Worm (Caenorhabditis elegans) whole organism, young adult: ENCODE data around the gene mrps-18A.
A peak's percentile ranks its signal among the peaks of the same experiment; 100 is the strongest.

Source experiments
- C06A6.2 ChIP-seq: fragments of 200-800 bp; sonication (Bioruptor generic); conservative IDR thresholded peaks from 2 replicates; pipeline ENCODE4 v1.3.6; 2022; ENCODE audit warnings: missing genetic modification characterization, missing compliant biosample characterization
- F10E7.11 ChIP-seq: sonication (generic microtip); optimal IDR thresholded peaks from 2 replicates; lab custom pipeline; 2017; ENCODE audit warnings: mild to moderate bottlenecking, missing genetic modification characterization, moderate library complexity, missing compliant biosample characterization
- F33H1.4 ChIP-seq: fragments of 200-800 bp; sonication (Bioruptor generic); IDR thresholded peaks from 2 replicates; pipeline ENCODE4 v1.3.6; 2022; ENCODE audit warnings: missing genetic modification reagents, missing genetic modification characterization, missing compliant biosample characterization
- F37B4.10 ChIP-seq: fragments of 200-800 bp; sonication (Bioruptor generic); IDR thresholded peaks from 2 replicates; pipeline ENCODE4 v1.3.6; 2022; ENCODE audit warnings: missing genetic modification characterization, missing compliant biosample characterization
- F52B5.7 ChIP-seq: sonication (generic microtip); optimal IDR thresholded peaks from 2 replicates; lab custom pipeline; 2016; ENCODE audit warnings: mild to moderate bottlenecking, missing genetic modification characterization, missing compliant biosample characterization
- F55B11.4 ChIP-seq: sonication (generic microtip); optimal IDR thresholded peaks from 2 replicates; lab custom pipeline; 2016; ENCODE audit warnings: missing compliant biosample characterization, missing genetic modification characterization, borderline replicate concordance; ENCODE audit not compliant: insufficient read depth
- K11D2.4 ChIP-seq: fragments of 200-800 bp; sonication (Bioruptor generic); IDR thresholded peaks from 2 replicates; pipeline ENCODE4 v1.3.6; 2022; ENCODE audit warnings: missing genetic modification reagents, missing genetic modification characterization, missing compliant biosample characterization
- Y79H2A.3 ChIP-seq: fragments of 200-800 bp; sonication (Bioruptor generic); conservative IDR thresholded peaks from 2 replicates; pipeline ENCODE4 v1.3.6; 2022; ENCODE audit warnings: missing genetic modification reagents, missing genetic modification characterization, missing compliant biosample characterization
- ZK185.1 ChIP-seq: sonication (generic microtip); optimal IDR thresholded peaks from 2 replicates; lab custom pipeline; 2016; ENCODE audit warnings: mild to moderate bottlenecking, missing genetic modification characterization, missing compliant biosample characterization; ENCODE audit not compliant: poor library complexity, severe bottlenecking
- aptf-2 ChIP-seq: fragments of 200-800 bp; sonication (Bioruptor generic); conservative IDR thresholded peaks from 2 replicates; pipeline ENCODE4 v1.3.6; 2022; ENCODE audit warnings: missing genetic modification reagents, missing genetic modification characterization, missing compliant biosample characterization
- ceh-100 ChIP-seq: fragments of 200-800 bp; sonication (Bioruptor generic); IDR thresholded peaks from 2 replicates; pipeline ENCODE4 v1.3.6; 2022; ENCODE audit warnings: missing genetic modification reagents, missing genetic modification characterization, missing compliant biosample characterization
- ceh-91 ChIP-seq: fragments of 200-800 bp; sonication (Bioruptor generic); IDR thresholded peaks from 2 replicates; pipeline ENCODE4 v1.3.6; 2022; ENCODE audit warnings: missing genetic modification reagents, missing genetic modification characterization, missing compliant biosample characterization
- dox-1 ChIP-seq: fragments of 200-800 bp; sonication (Bioruptor generic); IDR thresholded peaks from 2 replicates; pipeline ENCODE4 v1.3.6; 2022; ENCODE audit warnings: missing genetic modification reagents, missing genetic modification characterization, missing compliant biosample characterization
- dpff-1 ChIP-seq: sonication (generic microtip); optimal IDR thresholded peaks from 2 replicates; lab custom pipeline; 2017; ENCODE audit warnings: mild to moderate bottlenecking, missing genetic modification characterization, missing compliant biosample characterization
- egl-18 ChIP-seq: fragments of 200-800 bp; sonication (Bioruptor generic); IDR thresholded peaks from 2 replicates; pipeline ENCODE4 v1.3.6; 2022; ENCODE audit warnings: missing genetic modification reagents, missing genetic modification characterization, missing compliant biosample characterization
- egl-44 ChIP-seq: fragments of 200-800 bp; sonication (Bioruptor generic); IDR thresholded peaks from 2 replicates; pipeline ENCODE4 v1.3.6; 2022; ENCODE audit warnings: missing genetic modification reagents, missing genetic modification characterization, missing compliant biosample characterization
- ekl-4 ChIP-seq: fragments of 200-800 bp; sonication (Bioruptor generic); IDR thresholded peaks from 2 replicates; pipeline ENCODE4 v1.3.6; 2022; ENCODE audit warnings: missing genetic modification reagents, missing genetic modification characterization, missing compliant biosample characterization
- hmg-1.2 ChIP-seq: fragments of 200-800 bp; sonication (Bioruptor generic); IDR thresholded peaks from 2 replicates; pipeline ENCODE4 v1.3.6; 2022; ENCODE audit warnings: missing genetic modification reagents, missing genetic modification characterization, missing compliant biosample characterization
- hsf-1 ChIP-seq: fragments of 200-800 bp; sonication (Bioruptor generic); IDR thresholded peaks from 2 replicates; pipeline ENCODE4 v1.3.6; 2022; ENCODE audit warnings: missing genetic modification reagents, missing genetic modification characterization, missing compliant biosample characterization
- lag-1 ChIP-seq: fragments of 200-800 bp; sonication (Bioruptor generic); IDR thresholded peaks from 2 replicates; pipeline ENCODE4 v1.3.6; 2022; ENCODE audit warnings: missing genetic modification reagents, missing genetic modification characterization, missing compliant biosample characterization
- lin-26 ChIP-seq: fragments of 200-800 bp; sonication (Bioruptor generic); IDR thresholded peaks from 2 replicates; pipeline ENCODE4 v1.3.6; 2022; ENCODE audit warnings: missing genetic modification reagents, missing genetic modification characterization, missing compliant biosample characterization
- lsy-27 ChIP-seq: sonication (generic microtip); optimal IDR thresholded peaks from 2 replicates; lab custom pipeline; 2017; ENCODE audit warnings: missing genetic modification characterization, mild to moderate bottlenecking, missing compliant biosample characterization, antibody characterized with exemption, missing genotype, borderline replicate concordance; ENCODE audit not compliant: insufficient read depth
- madf-10 ChIP-seq: sonication (generic microtip); optimal IDR thresholded peaks from 2 replicates; lab custom pipeline; 2016; ENCODE audit warnings: mild to moderate bottlenecking, missing genetic modification characterization, missing compliant biosample characterization
- madf-3 ChIP-seq: fragments of 200-800 bp; sonication (Bioruptor generic); IDR thresholded peaks from 2 replicates; pipeline ENCODE4 v1.3.6; 2022; ENCODE audit warnings: missing genetic modification reagents, missing genetic modification characterization, missing compliant biosample characterization
- madf-8 ChIP-seq: fragments of 200-800 bp; sonication (Bioruptor generic); conservative IDR thresholded peaks from 2 replicates; pipeline ENCODE4 v1.3.6; 2022; ENCODE audit warnings: missing genetic modification reagents, missing genetic modification characterization, missing compliant biosample characterization
- mcd-1 ChIP-seq: fragments of 200-800 bp; sonication (Bioruptor generic); IDR thresholded peaks from 2 replicates; pipeline ENCODE4 v1.3.6; 2022; ENCODE audit warnings: missing genetic modification reagents, missing genetic modification characterization, missing compliant biosample characterization
- nfyb-1 ChIP-seq: fragments of 200-800 bp; sonication (Bioruptor generic); IDR thresholded peaks from 2 replicates; pipeline ENCODE4 v1.3.6; 2022; ENCODE audit warnings: missing genetic modification reagents, missing genetic modification characterization, missing compliant biosample characterization
- nhr-179 ChIP-seq: sonication (generic microtip); optimal IDR thresholded peaks from 2 replicates; lab custom pipeline; 2016; ENCODE audit warnings: mild to moderate bottlenecking, missing genetic modification characterization, missing compliant biosample characterization
- nhr-27 ChIP-seq: fragments of 200-800 bp; sonication (Bioruptor generic); optimal IDR thresholded peaks from 2 replicates; lab custom pipeline; 2018; ENCODE audit warnings: mild to moderate bottlenecking, missing genetic modification characterization, moderate library complexity, missing compliant biosample characterization
- rcor-1 ChIP-seq: fragments of 200-800 bp; sonication (Bioruptor generic); IDR thresholded peaks from 2 replicates; pipeline ENCODE4 v1.3.6; 2022; ENCODE audit warnings: missing genetic modification reagents, missing genetic modification characterization, missing compliant biosample characterization
- sdz-38 ChIP-seq: sonication (generic microtip); optimal IDR thresholded peaks from 2 replicates; lab custom pipeline; 2016; ENCODE audit warnings: missing genotype, missing genetic modification characterization, missing compliant biosample characterization
- sea-2 ChIP-seq: fragments of 200-800 bp; sonication (Bioruptor generic); IDR thresholded peaks from 2 replicates; pipeline ENCODE4 v1.3.6; 2022; ENCODE audit warnings: missing genetic modification characterization, missing compliant biosample characterization
- snpc-1.3 ChIP-seq: sonication (generic microtip); optimal IDR thresholded peaks from 2 replicates; lab custom pipeline; 2017; ENCODE audit warnings: missing genetic modification characterization, mild to moderate bottlenecking, missing compliant biosample characterization, antibody characterized with exemption, moderate library complexity, missing genotype, missing genetic modification reagents; ENCODE audit not compliant: insufficient read depth
- snpc-3.4 ChIP-seq: sonication (generic microtip); optimal IDR thresholded peaks from 2 replicates; lab custom pipeline; 2017; ENCODE audit warnings: missing genetic modification characterization, mild to moderate bottlenecking, missing compliant biosample characterization, antibody characterized with exemption, moderate library complexity, missing genotype, missing genetic modification reagents
- snpc-4 ChIP-seq, 5 experiments: fragments of 150-350 bp in 1 of 5; sonication (generic microtip) in 4 of 5; optimal IDR thresholded peaks; 2 replicates each; lab custom pipeline; 2014 to 2018; ENCODE audit warnings: missing genetic modification characterization in 5 of 5, missing biosample characterization in 3 of 5, antibody characterized with exemption in 2 of 5, mild to moderate bottlenecking in 2 of 5, missing compliant biosample characterization in 2 of 5, missing genotype in 2 of 5, moderate library complexity in 2 of 5, missing genetic modification reagents in 1 of 5
- somi-1 ChIP-seq: fragments of 200-800 bp; sonication (Bioruptor generic); optimal IDR thresholded peaks from 2 replicates; lab custom pipeline; 2018; ENCODE audit warnings: mild to moderate bottlenecking, missing genetic modification characterization, missing compliant biosample characterization
- unc-62 ChIP-seq: fragments of 150-350 bp; optimal IDR thresholded peaks from 2 replicates; lab custom pipeline; 2014; ENCODE audit warnings: missing biosample characterization, missing genetic modification reagents, missing genetic modification characterization
- zfh-2 ChIP-seq: fragments of 200-800 bp; sonication (Bioruptor generic); conservative IDR thresholded peaks from 2 replicates; pipeline ENCODE4 v1.3.6; 2022; ENCODE audit warnings: missing genetic modification reagents, missing genetic modification characterization, missing compliant biosample characterization
- ztf-18 ChIP-seq: sonication (generic microtip); optimal IDR thresholded peaks from 2 replicates; lab custom pipeline; 2016; ENCODE audit warnings: missing genotype, mild to moderate bottlenecking, missing genetic modification characterization, missing compliant biosample characterization
- ztf-28 ChIP-seq: fragments of 200-800 bp; sonication (Bioruptor generic); IDR thresholded peaks from 2 replicates; pipeline ENCODE4 v1.3.6; 2022; ENCODE audit warnings: missing genetic modification reagents, missing genetic modification characterization, missing compliant biosample characterization
- ztf-6 ChIP-seq: fragments of 200-800 bp; sonication (Bioruptor generic); IDR thresholded peaks from 2 replicates; pipeline ENCODE4 v1.3.6; 2022; ENCODE audit warnings: missing genetic modification reagents, missing genetic modification characterization, missing compliant biosample characterization

mrps-18A gene

ce11 chrIII:8310239-8311057, 21.3 kb downstream of the mrps-18A start, which contains the start of gene F10E9.3:
TSS of gene F10E9.3 (plus strand) at chrIII:8311007.
- no peak for TF ChIP-seq ZK185.1 (tag; lab: Kevin White, UChicago)
- TF ChIP-seq K11D2.4 (GFP tag; lab: Robert Waterston, UW), result no peak
- TF ChIP-seq F33H1.4 (GFP tag; lab: Robert Waterston, UW), result 0 out of 2 replicates have a peak, but pooled peaks have one; percentile 12
- no peak for TF ChIP-seq snpc-1.3 (tag; lab: Kevin White, UChicago)
- TF ChIP-seq lsy-27 (tag; lab: Kevin White, UChicago), result no peak
- no peak for TF ChIP-seq ztf-28 (GFP tag; lab: Robert Waterston, UW)
- TF ChIP-seq sea-2 (GFP tag; lab: Robert Waterston, UW), result no peak
- TF ChIP-seq egl-44 (GFP tag; lab: Robert Waterston, UW), result no peak
- TF ChIP-seq, all 124 proteins: peak for 1

DNA sequence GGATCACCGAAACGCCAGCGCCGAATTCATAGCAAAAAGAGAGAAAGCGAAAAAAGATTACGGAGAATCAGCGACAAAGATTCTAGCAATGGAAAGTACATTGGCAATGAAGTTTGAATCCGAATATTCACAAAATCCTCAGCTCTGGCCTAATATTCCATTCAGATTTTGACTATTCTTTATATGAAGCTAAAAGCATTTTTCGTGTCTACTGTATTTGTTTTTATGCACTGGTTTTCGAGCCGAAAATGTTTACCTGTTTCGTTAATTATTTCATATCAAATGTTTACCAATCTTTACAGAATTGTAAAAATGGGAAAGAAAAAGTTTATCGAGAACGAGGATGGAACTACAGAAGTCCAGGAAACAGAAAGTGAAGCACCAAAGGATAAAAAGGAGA, 23.5 kb downstream of the mrps-18A start, which contains the start of gene F10E9.4:
Gene F10E9.4 (plus strand): TSS at position 301 of the 400 bp plus-strand sequence.
- TF ChIP-seq madf-3 (GFP tag; lab: Robert Waterston, UW), result no peak
- no peak for TF ChIP-seq egl-44 (GFP tag; lab: Robert Waterston, UW)
- TF ChIP-seq snpc-3.4 (tag; lab: Kevin White, UChicago), result no peak
- no peak for TF ChIP-seq lag-1 (GFP tag; lab: Robert Waterston, UW)
- TF ChIP-seq F52B5.7 (tag; lab: Kevin White, UChicago), result no peak
- no peak for TF ChIP-seq C06A6.2 (GFP tag; lab: Robert Waterston, UW)
- no peak for TF ChIP-seq egl-18 (GFP tag; lab: Robert Waterston, UW)
- no peak for TF ChIP-seq zfh-2 (GFP tag; lab: Robert Waterston, UW)
- no peak for TF ChIP-seq unc-62 (GFP tag; lab: Kevin White, UChicago)
- no peak for TF ChIP-seq aptf-2 (GFP tag; lab: Robert Waterston, UW)
- TF ChIP-seq lin-26 (GFP tag; lab: Robert Waterston, UW), result no peak
- TF ChIP-seq Y79H2A.3 (GFP tag; lab: Robert Waterston, UW), result no peak
- TF ChIP-seq hmg-1.2 (GFP tag; lab: Robert Waterston, UW), result no peak
- TF ChIP-seq sdz-38 (tag; lab: Kevin White, UChicago), result no peak
- TF ChIP-seq K11D2.4 (GFP tag; lab: Robert Waterston, UW), result no peak
- no peak for TF ChIP-seq madf-8

- TF ChIP-seq ceh-100 (GFP tag; lab: Robert Waterston, UW) (peak; percentile 69), madf-10 (peak; percentile 83), F55B11.4 (tag; lab: Kevin White, UChicago) (no peak), rcor-1 (GFP tag; lab: Robert Waterston, UW) (peak; percentile 72), hsf-1 (GFP tag; lab: Robert Waterston, UW) (0 out of 2 replicates have a peak, but pooled peaks have one; percentile 48), madf-8 (peak; percentile 52), nfyb-1 (peak; percentile 56; the same call in 1 of the 2 replicates), ekl-4 (no peak; the same call in 1 of the 2 replicates), somi-1 (GFP tag; lab: Kevin White, UChicago) (peak; percentile 21), mcd-1 (GFP tag; lab: Robert Waterston, UW) (peak; percentile 73; the same call in 1 of the 2 replicates), ztf-6 (GFP tag; lab: Robert Waterston, UW) (peak; percentile 59; the same call in 1 of the 2 replicates), nhr-179 (no peak), nhr-27 (tag; lab: Kevin White, UChicago) (no peak), dpff-1 (tag; lab: Kevin White, UChicago) (no peak), F10E7.11 (tag; lab: Kevin White, UChicago) (peak; percentile 76), F37B4.10 (GFP tag; lab: Robert Waterston, UW) (no peak), snpc-4 (GFP tag; optimal IDR thresholded peaks at IDR 0.05; lab: Kevin White, UChicago) (peak; percentile 12), snpc-4 (tag; optimal IDR thresholded peaks at IDR 0.05; lab: Kevin White, UChicago) (peak in 3 of 4 experiments; percentile 41 to 66 (median 51)), ceh-91 (GFP tag; lab: Robert Waterston, UW) (peak; percentile 70), ztf-18 (tag; lab: Kevin White, UChicago) (peak; percentile 22), dox-1 (GFP tag; lab: Robert Waterston, UW) (peak; percentile 87)
These were observed 24.4 kb downstream of the mrps-18A start, which contains the start of the genes F10E9.7 and F10E9.5 for ce11 chrIII:8307356-8307755. TSS of gene F10E9.7 (minus strand) at chrIII:8307441. TSS of gene F10E9.5 (plus strand) at chrIII:8307592.
